Worm (Caenorhabditis elegans): Measurements from ENCODE around the gene F17C8.9.

- no peak for TF ChIP-seq tlp-1 (tag; optimal IDR thresholded peaks at IDR 0.05)
- TF ChIP-seq fkh-4 (tag; optimal IDR thresholded peaks at IDR 0.05; ENCODE audit: borderline replicate concordance): no peak
- no peak for TF ChIP-seq pag-3 (tag; optimal IDR thresholded peaks at IDR 0.05; ENCODE audit: borderline replicate concordance, insufficient read depth)
- no peak for TF ChIP-seq lsy-2 (tag; optimal IDR thresholded peaks at IDR 0.05)
- no peak for TF ChIP-seq elt-3 (tag; optimal IDR thresholded peaks at IDR 0.05)
- TF ChIP-seq vab-15 (tag; optimal IDR thresholded peaks at IDR 0.05): no peak
- TF ChIP-seq ceh-82 (tag; optimal IDR thresholded peaks at IDR 0.05): no peak
- no peak for TF ChIP-seq skn-1 (tag; optimal IDR thresholded peaks at IDR 0.05)
- TF ChIP-seq ztf-11 (tag; optimal IDR thresholded peaks at IDR 0.05): no peak
- TF ChIP-seq unc-62 (GFP tag; optimal IDR thresholded peaks at IDR 0.05): no peak
- no peak for TF ChIP-seq efl-3 (GFP tag; optimal IDR thresholded peaks at IDR 0.05)
- TF ChIP-seq lin-39 (tag; optimal IDR thresholded peaks at IDR 0.05): no peak
These were observed 28.9 kb upstream of the F17C8.9 start, which contains the start of gene pgap-2 for ce11 chrIII:4705207-4705606.
